Worm (Caenorhabditis elegans): ENCODE data around the gene str-7.

The str-7 gene

DNA sequence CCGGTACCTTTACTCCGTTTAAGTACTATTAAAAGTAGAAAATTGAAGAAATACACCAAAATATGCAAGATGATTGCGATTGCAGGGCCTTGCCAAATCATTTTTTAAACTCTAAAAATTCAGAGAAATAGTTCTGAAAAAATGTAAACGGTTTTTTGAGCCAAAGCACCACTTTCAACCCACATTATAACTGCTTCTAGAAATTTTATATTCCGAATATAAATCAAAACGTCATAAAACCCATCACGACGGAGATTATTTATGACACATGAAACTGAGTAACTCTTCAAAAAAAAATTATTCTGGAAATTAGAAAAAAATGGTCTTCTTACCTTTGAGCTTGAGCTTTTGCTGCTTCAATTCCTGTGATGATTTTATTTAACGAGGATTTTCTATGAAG is 14.9 kb upstream of the str-7 start, which contains the start of gene srxa-16:
srxa-16 (minus strand) TSS at position 101 of the 400 bp plus-strand sequence.
- TF ChIP-seq Y116A8C.19 (tag; optimal IDR thresholded peaks at IDR 0.05; ENCODE audit: borderline replicate concordance), result no peak
- no peak for TF ChIP-seq ces-1 (GFP tag; optimal IDR thresholded peaks at IDR 0.05)
- TF ChIP-seq ceh-63 (GFP tag; optimal IDR thresholded peaks at IDR 0.05), result no peak
- no peak for TF ChIP-seq zag-1 (tag; optimal IDR thresholded peaks at IDR 0.05)
- no peak for TF ChIP-seq C34B4.2 (tag; optimal IDR thresholded peaks at IDR 0.05)
- no peak for TF ChIP-seq unc-30 (tag; optimal IDR thresholded peaks at IDR 0.05)
- no peak for TF ChIP-seq ceh-82 (tag; optimal IDR thresholded peaks at IDR 0.05)
- no peak for TF ChIP-seq tbx-2 (tag; optimal IDR thresholded peaks at IDR 0.05)
- no peak for TF ChIP-seq vab-15 (tag; optimal IDR thresholded peaks at IDR 0.05)

DNA sequence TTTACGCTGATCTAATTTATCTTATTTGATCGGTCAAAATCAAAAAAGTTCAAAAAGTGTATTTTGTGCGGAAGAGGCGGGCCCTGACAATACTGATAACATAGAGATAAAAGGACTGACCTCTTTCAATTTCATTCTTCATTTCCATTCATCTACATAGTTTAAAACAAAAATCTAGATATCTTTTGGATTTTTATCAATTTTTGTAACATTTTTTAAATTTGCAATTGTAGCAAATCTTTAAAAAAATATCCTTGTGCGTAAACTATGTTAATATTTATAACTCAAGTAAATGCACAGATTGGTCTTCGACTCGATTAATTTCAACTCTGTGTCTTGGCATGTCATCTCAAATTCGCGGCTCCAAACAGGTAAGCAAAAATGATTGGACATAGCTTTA is 4.3 kb upstream of the str-7 start, which contains the start of gene argk-1:
argk-1 (plus strand) TSS at position 301 of the 400 bp plus-strand sequence.
- TF ChIP-seq ama-1 (optimal IDR thresholded peaks at IDR 0.05), result no peak
- TF ChIP-seq ces-1 (GFP tag; optimal IDR thresholded peaks at IDR 0.05), result no peak
- no peak for TF ChIP-seq vab-15 (tag; optimal IDR thresholded peaks at IDR 0.05)
- no peak for TF ChIP-seq isw-1 (GFP tag; IDR thresholded peaks at IDR 0.05)
- TF ChIP-seq ceh-8 (GFP tag; optimal IDR thresholded peaks at IDR 0.05), result no peak

DNA sequence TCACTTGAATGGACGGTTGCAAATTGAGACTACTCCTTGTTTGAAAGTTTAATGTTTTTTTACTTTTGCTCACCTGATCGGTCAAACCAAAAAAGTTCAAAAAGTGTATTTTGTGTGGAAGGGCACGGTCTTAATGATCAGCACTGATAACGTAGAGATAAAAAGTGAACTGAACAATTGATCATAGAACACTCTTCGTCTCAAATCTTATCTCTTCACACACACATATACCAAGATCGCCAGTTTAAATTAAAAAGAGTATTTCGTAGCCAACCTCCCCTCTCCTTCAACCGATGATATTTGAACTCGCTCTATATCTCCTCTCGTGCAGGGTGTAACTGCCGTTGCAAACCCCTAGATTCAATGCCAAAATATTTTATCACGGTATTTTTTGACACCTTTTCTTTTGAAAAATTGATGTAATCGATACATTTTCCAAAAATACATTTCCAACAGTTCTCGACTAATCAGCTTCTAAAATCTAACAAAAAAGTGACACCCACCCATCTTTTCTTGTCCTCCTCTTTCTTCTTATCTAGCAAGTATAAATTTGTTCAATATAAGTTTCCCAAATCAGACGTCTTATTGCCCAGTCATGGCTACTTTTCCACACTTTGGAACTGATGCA is 876 bp upstream of the str-7 start, which contains the start of gene cth-1:
cth-1 (plus strand) TSS at position 578 of the 628 bp plus-strand sequence.
- no peak for TF ChIP-seq irx-1 (tag; optimal IDR thresholded peaks at IDR 0.05)
- TF ChIP-seq elt-3 (tag; optimal IDR thresholded peaks at IDR 0.05), result peak in 3 of 6 experiments; percentile 38 to 67 (median 46)
- TF ChIP-seq lin-14 (GFP tag; optimal IDR thresholded peaks at IDR 0.05), result peak; percentile 14
- no peak for TF ChIP-seq fkh-8 (tag; optimal IDR thresholded peaks at IDR 0.05)
- TF ChIP-seq efl-1 (optimal IDR thresholded peaks at IDR 0.05), result no peak
- TF ChIP-seq efl-1 (GFP tag; optimal IDR thresholded peaks at IDR 0.05 in 1 of 2), result peak in 1 of 2 experiments; percentile 88
- peak in 1 of 2 experiments; percentile 1 for TF ChIP-seq mdl-1 (tag; optimal IDR thresholded peaks at IDR 0.05)
- TF ChIP-seq ceh-8 (GFP tag; optimal IDR thresholded peaks at IDR 0.05), result no peak
- peak; percentile 72 for TF ChIP-seq nhr-85 (tag)
- no peak for TF ChIP-seq hlh-4 (tag; optimal IDR thresholded peaks at IDR 0.05)
- no peak for TF ChIP-seq fos-1 (tag; optimal IDR thresholded peaks at IDR 0.05)
- TF ChIP-seq pax-3 (tag; optimal IDR thresholded peaks at IDR 0.05), result no peak
- peak; percentile 14 for TF ChIP-seq nhr-20 (tag; optimal IDR thresholded peaks at IDR 0.05)
- TF ChIP-seq ceh-82 (tag; optimal IDR thresholded peaks at IDR 0.05), result no peak
- TF ChIP-seq elt-2 (tag; optimal IDR thresholded peaks at IDR 0.05), result peak; percentile 49

DNA sequence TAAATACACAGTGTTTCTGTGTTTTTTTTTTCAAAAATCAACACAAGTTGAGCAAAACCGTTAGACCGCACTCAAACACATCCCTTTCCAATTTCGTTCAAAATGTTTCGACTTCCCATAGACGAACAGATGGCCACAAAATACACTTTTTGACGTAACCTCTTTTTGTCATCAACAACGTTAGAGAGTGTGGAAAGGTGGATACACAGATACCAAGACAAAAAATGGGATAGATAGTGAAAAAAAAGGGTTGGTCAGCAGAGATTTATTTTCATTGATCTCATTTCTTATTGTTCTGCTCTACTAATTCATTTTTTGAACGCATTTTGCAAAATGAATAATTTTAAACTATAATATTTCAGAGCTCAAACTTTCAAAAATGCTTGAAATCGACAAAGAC is 4.5 kb downstream of the str-7 start:
- no peak for TF ChIP-seq nhr-47 (tag; optimal IDR thresholded peaks at IDR 0.05)
- TF ChIP-seq elt-3 (tag; optimal IDR thresholded peaks at IDR 0.05), result peak in 1 of 6 experiments; percentile 58
- TF ChIP-seq hlh-17 (GFP tag; optimal IDR thresholded peaks at IDR 0.05; ENCODE audit: borderline replicate concordance), result no peak
- TF ChIP-seq nhr-20 (tag; optimal IDR thresholded peaks at IDR 0.05), result peak; percentile 39
- TF ChIP-seq nhr-19 (GFP tag; conservative IDR thresholded peaks at IDR 0.05), result peak; percentile 28
- no peak for TF ChIP-seq lsy-2 (tag; optimal IDR thresholded peaks at IDR 0.05)
- peak; percentile 58 for TF ChIP-seq skn-1 (tag; optimal IDR thresholded peaks at IDR 0.05)
- no peak for TF ChIP-seq unc-62 (GFP tag; optimal IDR thresholded peaks at IDR 0.05)
- no peak for TF ChIP-seq ceh-90 (tag; optimal IDR thresholded peaks at IDR 0.05)
- TF ChIP-seq alr-1 (tag; optimal IDR thresholded peaks at IDR 0.05; ENCODE audit: borderline replicate concordance), result no peak
- TF ChIP-seq C04F5.9 (tag; optimal IDR thresholded peaks at IDR 0.05), result no peak
- TF ChIP-seq swsn-7 (tag; optimal IDR thresholded peaks at IDR 0.05), result no peak
- TF ChIP-seq blmp-1 (tag; optimal IDR thresholded peaks at IDR 0.05), result peak; percentile 81
- no peak for TF ChIP-seq snpc-4 (tag; optimal IDR thresholded peaks at IDR 0.05)
- TF ChIP-seq grh-1 (GFP tag; IDR thresholded peaks at IDR 0.05), result no peak
- TF ChIP-seq mef-2 (tag; optimal IDR thresholded peaks at IDR 0.05), result no peak
- TF ChIP-seq rnt-1 (tag; optimal IDR thresholded peaks at IDR 0.05), result peak; percentile 43
- TF ChIP-seq dsc-1 (tag; optimal IDR thresholded peaks at IDR 0.05), result no peak
- no peak for TF ChIP-seq sptf-1 (tag; optimal IDR thresholded peaks at IDR 0.05)
- no peak for TF ChIP-seq isw-1 (GFP tag; IDR thresholded peaks at IDR 0.05)
- no peak for TF ChIP-seq fos-1 (tag; optimal IDR thresholded peaks at IDR 0.05)
- no peak for TF ChIP-seq ztf-4 (tag; optimal IDR thresholded peaks at IDR 0.05)
- no peak for TF ChIP-seq dpl-1 (GFP tag; optimal IDR thresholded peaks at IDR 0.05)
- TF ChIP-seq tlp-1 (tag; optimal IDR thresholded peaks at IDR 0.05), result no peak
- TF ChIP-seq ets-5 (GFP tag; IDR thresholded peaks at IDR 0.05), result no peak
- no peak for TF ChIP-seq nhr-77 (tag; optimal IDR thresholded peaks at IDR 0.05)
